Worm (Caenorhabditis elegans) whole organism, young adult: ENCODE data around the gene hsp-90.

Experiments used
- C06A6.2 ChIP-seq: fragments of 200-800 bp; sonication (Bioruptor generic); conservative IDR thresholded peaks from 2 replicates; pipeline ENCODE4 v1.3.6; 2022; ENCODE audit warnings: missing genetic modification characterization, missing compliant biosample characterization
- C17E4.6 ChIP-seq: fragments of 200-800 bp; sonication (Bioruptor generic); IDR thresholded peaks from 2 replicates; pipeline ENCODE4 v1.3.6; 2022; ENCODE audit warnings: missing genetic modification reagents, missing genetic modification characterization, missing compliant biosample characterization
- D2030.7 ChIP-seq: fragments of 200-800 bp; sonication (Bioruptor generic); IDR thresholded peaks from 2 replicates; pipeline ENCODE4 v1.3.6; 2022; ENCODE audit warnings: missing genetic modification reagents, missing genetic modification characterization, missing compliant biosample characterization
- F23B12.7 ChIP-seq: sonication (generic microtip); optimal IDR thresholded peaks from 2 replicates; lab custom pipeline; 2017; ENCODE audit warnings: missing genetic modification characterization, mild to moderate bottlenecking, missing compliant biosample characterization, antibody characterized with exemption, moderate library complexity; ENCODE audit not compliant: insufficient read depth
- F33H1.4 ChIP-seq: fragments of 200-800 bp; sonication (Bioruptor generic); IDR thresholded peaks from 2 replicates; pipeline ENCODE4 v1.3.6; 2022; ENCODE audit warnings: missing genetic modification reagents, missing genetic modification characterization, missing compliant biosample characterization
- F39B2.1 ChIP-seq: fragments of 200-800 bp; sonication (Bioruptor generic); IDR thresholded peaks from 2 replicates; pipeline ENCODE4 v1.3.6; 2022; ENCODE audit warnings: missing genetic modification reagents, missing genetic modification characterization, missing compliant biosample characterization
- akir-1 ChIP-seq: fragments of 200-800 bp; sonication (Bioruptor generic); optimal IDR thresholded peaks from 2 replicates; lab custom pipeline; 2018; ENCODE audit warnings: mild to moderate bottlenecking, missing genetic modification characterization, moderate library complexity, missing compliant biosample characterization
- aptf-3 ChIP-seq: fragments of 200-800 bp; sonication (Bioruptor generic); IDR thresholded peaks from 2 replicates; pipeline ENCODE4 v1.3.6; 2022; ENCODE audit warnings: missing genetic modification characterization, missing compliant biosample characterization
- athp-1 ChIP-seq: sonication (generic microtip); optimal IDR thresholded peaks from 2 replicates; lab custom pipeline; 2017; ENCODE audit warnings: mild to moderate bottlenecking, missing genetic modification characterization, missing compliant biosample characterization
- bed-1 ChIP-seq: fragments of 200-800 bp; sonication (Bioruptor generic); IDR thresholded peaks from 2 replicates; pipeline ENCODE4 v1.3.6; 2022; ENCODE audit warnings: missing genetic modification reagents, missing genetic modification characterization, missing compliant biosample characterization
- bed-2 ChIP-seq: fragments of 200-800 bp; sonication (Bioruptor generic); IDR thresholded peaks from 2 replicates; pipeline ENCODE4 v1.3.6; 2022; ENCODE audit warnings: missing genetic modification reagents, missing genetic modification characterization, missing compliant biosample characterization
- cebp-1 ChIP-seq, 2 experiments: fragments of 200-800 bp in 1 of 2; sonication (Bioruptor generic) in 1 of 2; sonication (generic microtip) in 1 of 2; IDR thresholded peaks in 1 of 2; optimal IDR thresholded peaks in 1 of 2; 2 replicates each; pipeline versions ENCODE4 v1.3.6 to Lab custom; 2017 to 2022; ENCODE audit warnings: missing compliant biosample characterization in 2 of 2, missing genetic modification characterization in 2 of 2, mild to moderate bottlenecking in 1 of 2, missing genetic modification reagents in 1 of 2, moderate library complexity in 1 of 2
- cebp-2 ChIP-seq: fragments of 200-800 bp; sonication (Bioruptor generic); IDR thresholded peaks from 2 replicates; pipeline ENCODE4 v1.3.6; 2022; ENCODE audit warnings: missing genetic modification characterization, missing compliant biosample characterization
- ceh-27 ChIP-seq: fragments of 200-800 bp; sonication (Bioruptor generic); optimal IDR thresholded peaks from 2 replicates; lab custom pipeline; 2018; ENCODE audit warnings: mild to moderate bottlenecking, missing genetic modification characterization, moderate library complexity, missing compliant biosample characterization
- ceh-79 ChIP-seq: sonication (generic microtip); optimal IDR thresholded peaks from 2 replicates; lab custom pipeline; 2017; ENCODE audit warnings: mild to moderate bottlenecking, missing genetic modification characterization, missing compliant biosample characterization
- dox-1 ChIP-seq: fragments of 200-800 bp; sonication (Bioruptor generic); IDR thresholded peaks from 2 replicates; pipeline ENCODE4 v1.3.6; 2022; ENCODE audit warnings: missing genetic modification reagents, missing genetic modification characterization, missing compliant biosample characterization
- dpff-1 ChIP-seq: sonication (generic microtip); optimal IDR thresholded peaks from 2 replicates; lab custom pipeline; 2017; ENCODE audit warnings: mild to moderate bottlenecking, missing genetic modification characterization, missing compliant biosample characterization
- efl-1 ChIP-seq: fragments of 150-350 bp; optimal IDR thresholded peaks from 2 replicates; lab custom pipeline; 2014; ENCODE audit warnings: missing biosample characterization, missing genetic modification reagents, missing genetic modification characterization
- ekl-4 ChIP-seq: fragments of 200-800 bp; sonication (Bioruptor generic); IDR thresholded peaks from 2 replicates; pipeline ENCODE4 v1.3.6; 2022; ENCODE audit warnings: missing genetic modification reagents, missing genetic modification characterization, missing compliant biosample characterization
- fkh-3 ChIP-seq: sonication (generic microtip); optimal IDR thresholded peaks from 2 replicates; lab custom pipeline; 2016; ENCODE audit warnings: mild to moderate bottlenecking, missing genetic modification characterization, missing compliant biosample characterization
- gei-17 ChIP-seq: fragments of 200-800 bp; sonication (Bioruptor generic); optimal IDR thresholded peaks from 2 replicates; lab custom pipeline; 2018; ENCODE audit warnings: mild to moderate bottlenecking, missing genetic modification characterization, missing compliant biosample characterization
- him-1 ChIP-seq: sonication (generic microtip); optimal IDR thresholded peaks from 2 replicates; lab custom pipeline; 2016; ENCODE audit warnings: missing genotype, missing genetic modification reagents, missing genetic modification characterization, missing compliant biosample characterization
- hlh-12 ChIP-seq: sonication (generic microtip); optimal IDR thresholded peaks from 2 replicates; lab custom pipeline; 2016; ENCODE audit warnings: missing genetic modification characterization, missing compliant biosample characterization
- hmg-1.2 ChIP-seq: fragments of 200-800 bp; sonication (Bioruptor generic); IDR thresholded peaks from 2 replicates; pipeline ENCODE4 v1.3.6; 2022; ENCODE audit warnings: missing genetic modification reagents, missing genetic modification characterization, missing compliant biosample characterization
- lag-1 ChIP-seq: fragments of 200-800 bp; sonication (Bioruptor generic); IDR thresholded peaks from 2 replicates; pipeline ENCODE4 v1.3.6; 2022; ENCODE audit warnings: missing genetic modification reagents, missing genetic modification characterization, missing compliant biosample characterization
- let-607 ChIP-seq, 2 experiments: fragments of 200-800 bp in 1 of 2; sonication (Bioruptor generic) in 1 of 2; sonication (generic microtip) in 1 of 2; optimal IDR thresholded peaks; 2 replicates each; lab custom pipeline; 2016 to 2018; ENCODE audit warnings: mild to moderate bottlenecking in 2 of 2, missing compliant biosample characterization in 2 of 2, missing genetic modification characterization in 2 of 2, moderate library complexity in 2 of 2, missing genotype in 1 of 2
- lin-26 ChIP-seq: fragments of 200-800 bp; sonication (Bioruptor generic); IDR thresholded peaks from 2 replicates; pipeline ENCODE4 v1.3.6; 2022; ENCODE audit warnings: missing genetic modification reagents, missing genetic modification characterization, missing compliant biosample characterization
- lin-54 ChIP-seq: fragments of 200-800 bp; sonication (Bioruptor generic); optimal IDR thresholded peaks from 2 replicates; lab custom pipeline; 2018; ENCODE audit warnings: mild to moderate bottlenecking, missing genetic modification characterization, missing compliant biosample characterization
- lsl-1 ChIP-seq: fragments of 200-800 bp; sonication (Bioruptor generic); optimal IDR thresholded peaks from 2 replicates; lab custom pipeline; 2018; ENCODE audit warnings: mild to moderate bottlenecking, missing genetic modification characterization, moderate library complexity, missing compliant biosample characterization
- madf-6 ChIP-seq: fragments of 200-800 bp; sonication (Bioruptor generic); IDR thresholded peaks from 2 replicates; pipeline ENCODE4 v1.3.6; 2022; ENCODE audit warnings: missing genetic modification reagents, missing genetic modification characterization, missing compliant biosample characterization
- madf-8 ChIP-seq: fragments of 200-800 bp; sonication (Bioruptor generic); conservative IDR thresholded peaks from 2 replicates; pipeline ENCODE4 v1.3.6; 2022; ENCODE audit warnings: missing genetic modification reagents, missing genetic modification characterization, missing compliant biosample characterization
- nhr-120 ChIP-seq: fragments of 200-800 bp; sonication (Bioruptor generic); IDR thresholded peaks from 2 replicates; pipeline ENCODE4 v1.3.6; 2022; ENCODE audit warnings: missing genetic modification characterization, missing compliant biosample characterization
- nhr-80 ChIP-seq: sonication (generic microtip); optimal IDR thresholded peaks from 2 replicates; lab custom pipeline; 2016; ENCODE audit warnings: missing genetic modification characterization, missing compliant biosample characterization
- pbrm-1 ChIP-seq: fragments of 200-800 bp; sonication (Bioruptor generic); IDR thresholded peaks from 2 replicates; pipeline ENCODE4 v1.3.6; 2022; ENCODE audit warnings: missing genetic modification reagents, missing genetic modification characterization, missing compliant biosample characterization
- rcor-1 ChIP-seq: fragments of 200-800 bp; sonication (Bioruptor generic); IDR thresholded peaks from 2 replicates; pipeline ENCODE4 v1.3.6; 2022; ENCODE audit warnings: missing genetic modification reagents, missing genetic modification characterization, missing compliant biosample characterization
- repo-1 ChIP-seq: sonication (generic microtip); optimal IDR thresholded peaks from 2 replicates; lab custom pipeline; 2017; ENCODE audit warnings: mild to moderate bottlenecking, missing genetic modification characterization, missing compliant biosample characterization
- sea-2 ChIP-seq: fragments of 200-800 bp; sonication (Bioruptor generic); IDR thresholded peaks from 2 replicates; pipeline ENCODE4 v1.3.6; 2022; ENCODE audit warnings: missing genetic modification characterization, missing compliant biosample characterization
- unc-130 ChIP-seq: sonication (generic microtip); optimal IDR thresholded peaks from 2 replicates; lab custom pipeline; 2016; ENCODE audit warnings: missing genetic modification reagents, missing genetic modification characterization, missing compliant biosample characterization
- xnd-1 ChIP-seq: sonication (generic microtip); optimal IDR thresholded peaks from 2 replicates; lab custom pipeline; 2016; ENCODE audit warnings: missing genotype, missing genetic modification reagents, missing genetic modification characterization, missing compliant biosample characterization
- zim-3 ChIP-seq: sonication (generic microtip); optimal IDR thresholded peaks from 2 replicates; lab custom pipeline; 2017; ENCODE audit warnings: mild to moderate bottlenecking, missing genetic modification characterization, moderate library complexity, missing compliant biosample characterization
- ztf-18 ChIP-seq: sonication (generic microtip); optimal IDR thresholded peaks from 2 replicates; lab custom pipeline; 2016; ENCODE audit warnings: missing genotype, mild to moderate bottlenecking, missing genetic modification characterization, missing compliant biosample characterization
- ztf-6 ChIP-seq: fragments of 200-800 bp; sonication (Bioruptor generic); IDR thresholded peaks from 2 replicates; pipeline ENCODE4 v1.3.6; 2022; ENCODE audit warnings: missing genetic modification reagents, missing genetic modification characterization, missing compliant biosample characterization

hsp-90 gene

ce11 chrV:14640769-14641168 is 43.9 kb upstream of the hsp-90 start, which contains the start of gene C54G10.1:
TSS of gene C54G10.1 (plus strand) at chrV:14641101.
- 0 out of 2 replicates have a peak, but pooled peaks have one; percentile 13 for TF ChIP-seq cebp-1 (GFP tag; IDR thresholded peaks at IDR 0.05; lab: Robert Waterston, UW)
- TF ChIP-seq cebp-1 (tag; optimal IDR thresholded peaks at IDR 0.05; lab: Kevin White, UChicago): peak; percentile 18
- no peak for TF ChIP-seq dpff-1
- TF ChIP-seq C17E4.6 (GFP tag; lab: Robert Waterston, UW): no peak
- TF ChIP-seq lsl-1 (GFP tag; lab: Kevin White, UChicago): no peak
- TF ChIP-seq C06A6.2 (GFP tag; lab: Robert Waterston, UW): no peak
- TF ChIP-seq D2030.7 (GFP tag; lab: Robert Waterston, UW): no peak
- TF ChIP-seq lin-54 (GFP tag; lab: Kevin White, UChicago): no peak
- TF ChIP-seq ceh-27 (GFP tag; lab: Kevin White, UChicago): no peak
- TF ChIP-seq athp-1 (tag; lab: Kevin White, UChicago): no peak
- no peak for TF ChIP-seq lag-1 (GFP tag; lab: Robert Waterston, UW)
- TF ChIP-seq nhr-80: peak; percentile 89

- TF ChIP-seq madf-8 (peak; percentile 54; the same call in 1 of the 2 replicates), let-607 (tag; optimal IDR thresholded peaks at IDR 0.05; lab: Kevin White, UChicago) (no peak), xnd-1 (tag; lab: Kevin White, UChicago) (peak; percentile 21), efl-1 (GFP tag; lab: Kevin White, UChicago) (peak; percentile 45), bed-1 (GFP tag; lab: Robert Waterston, UW) (no peak), F39B2.1 (GFP tag; lab: Robert Waterston, UW) (no peak), F33H1.4 (GFP tag; lab: Robert Waterston, UW) (0 out of 2 replicates have a peak, but pooled peaks have one; percentile 28), madf-6 (GFP tag; lab: Robert Waterston, UW) (peak; percentile 78), hmg-1.2 (0 out of 2 replicates have a peak, but pooled peaks have one; percentile 17)
Observed at ce11 chrV:14642016-14642415, 42.7 kb upstream of the hsp-90 start.

- no peak for TF ChIP-seq rcor-1 (GFP tag; lab: Robert Waterston, UW)
- no peak for TF ChIP-seq akir-1 (GFP tag; lab: Kevin White, UChicago)
- TF ChIP-seq repo-1 (tag; lab: Kevin White, UChicago): no peak
- peak; percentile 88 for TF ChIP-seq F33H1.4 (GFP tag; lab: Robert Waterston, UW)
- TF ChIP-seq lin-26: no peak
- TF ChIP-seq hlh-12 (tag; lab: Kevin White, UChicago): no peak
- no peak for TF ChIP-seq ztf-6 (GFP tag; lab: Robert Waterston, UW)
- peak; percentile 74; the same call in 1 of the 2 replicates for TF ChIP-seq D2030.7 (GFP tag; lab: Robert Waterston, UW)
- no peak for TF ChIP-seq unc-130 (GFP tag; lab: Kevin White, UChicago)
- peak; percentile 23; the same call in 1 of the 2 replicates for TF ChIP-seq dox-1 (GFP tag; lab: Robert Waterston, UW)
- no peak for TF ChIP-seq ztf-18
- TF ChIP-seq gei-17 (GFP tag; lab: Kevin White, UChicago): no peak
- peak; percentile 25 for TF ChIP-seq him-1 (tag; lab: Kevin White, UChicago)
- TF ChIP-seq ceh-27 (GFP tag; lab: Kevin White, UChicago): no peak
- no peak for TF ChIP-seq fkh-3
- no peak for TF ChIP-seq ekl-4 (GFP tag; lab: Robert Waterston, UW)
- no peak for TF ChIP-seq nhr-120 (GFP tag; lab: Robert Waterston, UW)
- TF ChIP-seq aptf-3 (GFP tag; lab: Robert Waterston, UW): no peak
- TF ChIP-seq ceh-79 (tag; lab: Kevin White, UChicago): no peak
- TF ChIP-seq sea-2 (GFP tag; lab: Robert Waterston, UW): no peak
- TF ChIP-seq madf-8: peak; percentile 78
- TF ChIP-seq C06A6.2 (GFP tag; lab: Robert Waterston, UW): no peak
- peak; percentile 61 for TF ChIP-seq F23B12.7 (tag; lab: Kevin White, UChicago)
- no peak for TF ChIP-seq cebp-1 (GFP tag; IDR thresholded peaks at IDR 0.05; lab: Robert Waterston, UW)
- TF ChIP-seq cebp-1 (tag; optimal IDR thresholded peaks at IDR 0.05; lab: Kevin White, UChicago): no peak
- TF ChIP-seq pbrm-1 (GFP tag; lab: Robert Waterston, UW): no peak
- TF ChIP-seq cebp-2 (GFP tag; lab: Robert Waterston, UW): no peak
- TF ChIP-seq zim-3 (tag; lab: Kevin White, UChicago): no peak
- TF ChIP-seq bed-2 (GFP tag; lab: Robert Waterston, UW): no peak
Observed at ce11 chrV:14645817-14646789, 38.6 kb upstream of the hsp-90 start, which contains the start of the genes rfc-1 and pmp-3. TSS of gene rfc-1 (minus strand) at chrV:14645979. TSS of gene pmp-3 (plus strand) at chrV:14646739.
